Worm (Caenorhabditis elegans): ENCODE measurements around the gene iff-1.

DNA sequence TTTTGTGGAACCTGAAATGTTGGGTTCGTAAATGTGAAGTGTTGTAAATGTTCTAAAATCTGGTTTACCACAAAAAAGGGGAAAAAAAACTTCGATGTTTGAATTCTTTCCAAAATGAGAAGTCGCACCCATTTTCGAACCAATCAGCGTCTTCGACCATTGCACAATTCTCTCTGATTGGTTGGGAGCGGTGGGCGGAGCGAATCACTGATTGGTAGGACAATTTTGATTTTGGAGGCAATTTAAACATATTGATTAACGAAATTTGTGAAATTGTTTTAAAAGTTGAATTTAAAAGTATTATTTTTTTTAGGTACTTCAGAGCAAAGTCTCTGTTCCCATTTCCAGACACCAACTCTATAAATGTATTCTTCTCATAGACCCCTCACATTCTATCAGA lies 42.1 kb upstream of the iff-1 start:
- TF ChIP-seq lir-1 (GFP tag; conservative IDR thresholded peaks at IDR 0.05) (no peak), bed-1 (GFP tag; IDR thresholded peaks at IDR 0.05) (no peak), egl-44 (GFP tag; IDR thresholded peaks at IDR 0.05) (no peak), attf-3 (GFP tag; conservative IDR thresholded peaks at IDR 0.05) (no peak)

Data from whole organism, young adult.